Fruit fly (Drosophila melanogaster): ENCODE results near the gene nSMase.

nSMase gene

DNA sequence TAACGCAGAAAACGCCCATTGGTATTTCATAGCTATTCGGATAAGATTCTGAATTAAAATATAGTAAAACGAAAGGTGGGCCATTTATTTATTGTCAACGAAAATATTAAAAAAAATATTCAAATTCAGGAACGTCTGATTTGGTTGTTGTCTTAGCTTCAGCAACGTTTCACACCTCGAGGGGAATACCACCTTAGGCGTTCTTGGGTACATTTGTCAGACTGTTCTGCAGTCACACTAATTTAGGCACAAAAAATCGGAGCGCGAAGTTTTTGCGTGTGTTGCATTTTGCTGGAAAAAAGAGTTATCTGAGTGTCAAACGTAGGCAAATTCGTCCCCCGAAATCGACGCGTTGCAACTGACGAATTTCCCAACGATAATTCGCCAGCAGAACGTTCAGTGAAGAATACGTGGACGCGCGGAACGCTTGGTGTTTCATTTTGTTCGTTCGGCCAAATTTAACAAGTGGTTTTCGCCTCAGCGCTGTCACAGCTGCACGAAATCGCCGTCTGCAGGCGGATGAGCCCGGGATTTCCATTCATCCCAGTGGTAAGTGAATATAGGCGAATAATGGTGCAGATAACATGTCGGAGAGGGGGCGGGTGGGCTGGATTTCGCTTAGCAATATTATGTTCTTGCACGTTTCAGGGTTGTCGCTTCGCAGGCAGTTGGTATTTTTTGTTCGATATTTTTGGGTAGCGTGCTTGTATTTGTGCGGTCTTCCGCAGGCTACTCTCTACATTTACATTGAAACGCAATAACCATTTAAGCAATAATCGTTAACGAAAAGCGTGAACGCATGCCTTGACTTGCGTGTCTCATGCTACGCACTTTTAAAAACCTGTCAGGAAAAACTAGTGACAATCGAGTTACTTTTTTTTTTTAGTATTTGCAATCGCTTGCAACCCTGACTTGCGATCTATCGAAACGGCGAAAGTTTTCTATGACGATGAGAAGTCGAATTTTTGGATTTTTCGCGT, 6.1 kb downstream of the nSMase start, which contains the start of gene Larp4B:
Gene Larp4B (plus strand): TSS at position 99 of the 980 bp plus-strand sequence.
- TF ChIP-seq bab1 (GFP tag; optimal IDR thresholded peaks at IDR 0.05) (peak; percentile 39), CG12768 (GFP tag; optimal IDR thresholded peaks at IDR 0.05) (no peak), tj (GFP tag; optimal IDR thresholded peaks at IDR 0.05) (peak; percentile 82), Mnt (GFP tag; optimal IDR thresholded peaks at IDR 0.05) (peak; percentile 26), CG1620 (GFP tag; optimal IDR thresholded peaks at IDR 0.05) (peak; percentile 31), pad (GFP tag; optimal IDR thresholded peaks at IDR 0.05) (peak; percentile 24), CG7101 (tag; optimal IDR thresholded peaks at IDR 0.05) (peak; percentile 1), CG33017 (tag; optimal IDR thresholded peaks at IDR 0.05) (no peak), Hr96 (GFP tag; optimal IDR thresholded peaks at IDR 0.05) (no peak), cnc (optimal IDR thresholded peaks at IDR 0.05) (peak in 1 of 2 experiments; percentile 0), CG11617 (GFP tag; optimal IDR thresholded peaks at IDR 0.05) (peak; percentile 10), CG5204 (GFP tag; optimal IDR thresholded peaks at IDR 0.05) (no peak), CG14711 (tag; optimal IDR thresholded peaks at IDR 0.05) (peak; percentile 95), CG7045 (GFP tag; optimal IDR thresholded peaks at IDR 0.05) (peak; percentile 25)

DNA sequence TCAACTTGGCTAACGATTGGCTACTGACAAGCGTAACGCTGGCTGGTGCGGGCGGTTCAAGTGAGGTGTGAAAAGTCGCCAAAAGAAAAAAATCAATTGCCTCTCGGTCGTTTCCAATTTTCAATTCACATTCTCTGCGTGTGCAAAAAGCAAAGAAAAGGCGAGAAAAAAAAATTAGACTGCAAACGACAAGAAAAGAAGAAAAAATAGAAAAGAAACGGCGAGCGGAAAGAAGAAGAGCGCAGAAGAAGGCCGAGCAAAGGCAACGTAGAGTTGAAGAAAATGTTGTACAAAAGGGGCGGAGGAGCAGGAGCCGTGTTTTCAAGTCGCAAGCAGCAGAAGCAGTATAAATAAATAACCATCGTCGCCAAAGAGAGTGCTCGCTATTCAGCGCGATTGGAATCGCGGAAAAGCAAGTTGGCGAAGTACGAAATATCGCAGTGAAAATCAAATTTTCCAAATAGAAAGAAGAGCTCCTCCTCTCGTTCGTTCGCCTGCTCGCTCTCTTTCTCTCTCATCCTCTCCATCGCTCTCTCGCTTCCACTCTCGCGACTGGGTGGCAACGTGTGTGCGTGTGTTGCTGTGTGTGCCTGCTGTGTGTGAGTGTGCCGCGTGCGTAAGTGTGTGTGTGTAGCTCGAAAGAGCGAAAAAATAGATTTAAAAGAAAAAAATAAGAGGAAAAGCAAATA, 7.0 kb downstream of the nSMase start:
- TF ChIP-seq tj (GFP tag; optimal IDR thresholded peaks at IDR 0.05) (no peak), CG14711 (tag; optimal IDR thresholded peaks at IDR 0.05) (no peak), Mnt (GFP tag; optimal IDR thresholded peaks at IDR 0.05) (peak; percentile 72), CG12768 (GFP tag; optimal IDR thresholded peaks at IDR 0.05) (peak; percentile 67), Clk (GFP tag; optimal IDR thresholded peaks at IDR 0.05) (no peak), CG5204 (GFP tag; optimal IDR thresholded peaks at IDR 0.05) (no peak), CG1620 (GFP tag; optimal IDR thresholded peaks at IDR 0.05) (no peak), Crg-1 (GFP tag; optimal IDR thresholded peaks at IDR 0.05) (peak; percentile 13), CG7045 (GFP tag; optimal IDR thresholded peaks at IDR 0.05) (peak; percentile 32), CG33017 (tag; optimal IDR thresholded peaks at IDR 0.05) (peak; percentile 44), ovo (GFP tag; optimal IDR thresholded peaks at IDR 0.05) (no peak), Hr96 (GFP tag; optimal IDR thresholded peaks at IDR 0.05) (no peak), bab1 (GFP tag; optimal IDR thresholded peaks at IDR 0.05) (no peak), pad (GFP tag; optimal IDR thresholded peaks at IDR 0.05) (peak; percentile 26), cic (GFP tag; optimal IDR thresholded peaks at IDR 0.05) (peak; percentile 72), CG7101 (tag; optimal IDR thresholded peaks at IDR 0.05) (peak; percentile 25), toe (GFP tag; optimal IDR thresholded peaks at IDR 0.05) (no peak), kay (GFP tag; ENCODE audit: borderline replicate concordance) (no peak), CG11617 (GFP tag; optimal IDR thresholded peaks at IDR 0.05) (peak; percentile 49), cnc (optimal IDR thresholded peaks at IDR 0.05) (no peak)

DNA sequence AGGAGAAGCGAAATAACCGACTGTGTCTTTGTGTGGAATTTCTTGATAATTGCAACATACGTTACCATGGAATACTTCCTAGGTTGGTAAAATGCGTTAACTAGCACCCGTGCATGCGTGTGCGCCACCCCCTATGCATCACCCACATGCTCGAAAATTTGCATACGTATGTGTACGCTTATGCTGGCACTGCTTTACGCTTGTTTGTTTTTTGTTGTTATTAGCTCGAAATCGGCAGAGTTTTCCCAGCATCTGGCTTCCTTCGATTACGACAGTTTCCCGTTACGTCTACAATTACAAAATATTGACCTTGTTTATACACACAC, 7.5 kb downstream of the nSMase start:
- TF ChIP-seq CG33017 (tag; optimal IDR thresholded peaks at IDR 0.05) (no peak), tj (GFP tag; optimal IDR thresholded peaks at IDR 0.05) (peak; percentile 32)

DNA sequence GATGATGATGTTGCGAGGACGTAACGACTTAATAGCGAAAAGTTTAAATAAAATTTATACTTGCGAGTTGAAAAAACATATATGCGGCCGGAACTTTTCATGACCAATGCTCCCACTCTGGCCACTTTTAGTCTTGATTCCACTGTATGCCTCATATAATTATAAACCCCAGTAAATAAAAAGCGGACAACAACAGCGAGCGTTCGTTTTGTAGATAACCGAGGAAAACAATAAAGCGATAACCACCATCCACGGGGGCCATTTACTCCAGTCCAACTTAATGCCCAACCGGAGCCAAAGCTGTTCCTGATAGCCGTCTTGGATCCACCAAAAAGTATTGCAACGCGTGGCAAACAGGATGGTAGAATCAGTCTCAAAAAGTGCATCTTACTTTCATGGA, 17.4 kb downstream of the nSMase start:
- TF ChIP-seq cnc (optimal IDR thresholded peaks at IDR 0.05) (no peak), cic (GFP tag; optimal IDR thresholded peaks at IDR 0.05) (peak; percentile 59)

DNA sequence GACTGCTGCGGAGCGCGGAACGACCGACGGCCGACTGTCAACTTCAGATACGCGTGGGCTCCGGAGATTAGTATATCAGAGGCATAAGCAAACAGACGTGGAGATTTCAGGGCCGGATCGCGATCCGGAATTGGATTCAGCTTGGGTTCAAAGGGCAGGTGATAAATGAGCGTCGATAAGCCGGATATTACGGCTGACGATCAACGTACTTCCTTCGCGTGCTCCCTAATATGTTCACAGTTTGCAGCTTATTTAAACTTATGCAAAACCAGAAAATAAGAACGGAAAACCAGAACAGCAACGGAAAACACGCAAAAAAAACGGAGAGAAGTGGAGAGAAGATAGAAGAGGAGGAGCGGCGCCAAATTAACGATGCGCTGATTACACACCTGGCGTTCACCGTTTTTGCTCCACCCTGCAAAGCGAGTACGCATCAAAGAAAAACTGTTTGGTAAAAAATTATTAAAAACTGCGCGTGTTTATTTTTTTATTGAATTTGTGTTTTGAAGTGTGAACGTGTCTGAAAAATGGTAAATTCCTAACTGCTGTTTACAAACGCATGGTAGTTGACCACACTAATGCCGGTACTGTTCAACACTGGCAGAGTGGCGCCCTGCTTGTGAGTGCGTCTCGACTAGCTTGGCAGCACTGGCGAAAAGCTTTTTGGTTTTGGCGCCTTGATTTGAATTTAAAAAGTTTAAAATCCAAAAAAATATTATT, 20.2 kb downstream of the nSMase start, which contains the start of gene CG17746:
Gene CG17746 (minus strand): TSS at position 546 of the 720 bp plus-strand sequence.
- TF ChIP-seq CG11617 (GFP tag; optimal IDR thresholded peaks at IDR 0.05) = no peak
- no peak for TF ChIP-seq toe (GFP tag; optimal IDR thresholded peaks at IDR 0.05)
- TF ChIP-seq Clk (GFP tag; optimal IDR thresholded peaks at IDR 0.05) = peak; percentile 4
- no peak for TF ChIP-seq CG12768 (GFP tag; optimal IDR thresholded peaks at IDR 0.05)
- TF ChIP-seq tj (GFP tag; optimal IDR thresholded peaks at IDR 0.05) = no peak
- TF ChIP-seq CG33017 (tag; optimal IDR thresholded peaks at IDR 0.05) = no peak
- TF ChIP-seq Mnt (GFP tag; optimal IDR thresholded peaks at IDR 0.05) = peak; percentile 81
- peak; percentile 78 for TF ChIP-seq bab1 (GFP tag; optimal IDR thresholded peaks at IDR 0.05)
- peak; percentile 81 for TF ChIP-seq Crg-1 (GFP tag; optimal IDR thresholded peaks at IDR 0.05)
- TF ChIP-seq Hr96 (GFP tag; optimal IDR thresholded peaks at IDR 0.05) = no peak
- TF ChIP-seq CG5204 (GFP tag; optimal IDR thresholded peaks at IDR 0.05) = no peak
- peak; percentile 21 for TF ChIP-seq CG14711 (tag; optimal IDR thresholded peaks at IDR 0.05)
- TF ChIP-seq CG7045 (GFP tag; optimal IDR thresholded peaks at IDR 0.05) = peak; percentile 10
- peak; percentile 9 for TF ChIP-seq ovo (GFP tag; optimal IDR thresholded peaks at IDR 0.05)
- TF ChIP-seq cic (GFP tag; optimal IDR thresholded peaks at IDR 0.05) = peak; percentile 12
- TF ChIP-seq pad (GFP tag; optimal IDR thresholded peaks at IDR 0.05) = peak; percentile 42
- TF ChIP-seq CG1620 (GFP tag; optimal IDR thresholded peaks at IDR 0.05) = peak; percentile 79
- peak; percentile 23 for TF ChIP-seq CG7101 (tag; optimal IDR thresholded peaks at IDR 0.05)
- no peak for TF ChIP-seq kay (GFP tag; ENCODE audit: borderline replicate concordance)
- no peak for TF ChIP-seq cnc (optimal IDR thresholded peaks at IDR 0.05)
